Fruit fly (Drosophila melanogaster) whole organism, prepupa: ENCODE measurements around the gene CG3323.
A peak's percentile ranks its signal among the peaks of the same experiment; 100 is the strongest.

Experiments
- Blimp-1 ChIP-seq: fragments of 200-800 bp; sonication (Bioruptor generic); optimal IDR thresholded peaks from 3 replicates; lab custom pipeline; 2017; ENCODE audit warnings: missing biosample characterization, missing genetic modification characterization, mild to moderate bottlenecking, moderate library complexity, missing genetic modification reagents
- CG10669 ChIP-seq: fragments of 200-800 bp; sonication (Bioruptor generic); optimal IDR thresholded peaks from 3 replicates; lab custom pipeline; 2018; ENCODE audit warnings: missing biosample characterization, mild to moderate bottlenecking, missing genetic modification characterization, moderate library complexity
- CG11294 ChIP-seq: fragments of 200-800 bp; sonication (Bioruptor generic); IDR thresholded peaks from 2 replicates; pipeline ENCODE4 v1.3.6; 2022; ENCODE audit warnings: missing biosample characterization, missing genetic modification characterization
- CG11902 ChIP-seq: fragments of 200-800 bp; sonication (Bioruptor generic); optimal IDR thresholded peaks from 3 replicates; lab custom pipeline; 2016; ENCODE audit warnings: missing biosample characterization, missing genetic modification characterization
- CG15336 ChIP-seq: fragments of 200-800 bp; sonication (Bioruptor generic); IDR thresholded peaks from 2 replicates; pipeline ENCODE4 v1.3.6; 2022; ENCODE audit warnings: missing biosample characterization, missing genetic modification characterization
- CG1621 ChIP-seq: fragments of 200-800 bp; sonication (Bioruptor generic); optimal IDR thresholded peaks from 3 replicates; lab custom pipeline; 2018; ENCODE audit warnings: missing biosample characterization, mild to moderate bottlenecking, missing genetic modification characterization
- CG3032 ChIP-seq: fragments of 200-800 bp; optimal IDR thresholded peaks from 2 replicates; lab custom pipeline; 2019; ENCODE audit warnings: missing biosample characterization, mild to moderate bottlenecking, missing genetic modification characterization, moderate library complexity
- CG32006 ChIP-seq: fragments of 200-800 bp; sonication (Bioruptor generic); optimal IDR thresholded peaks from 3 replicates; lab custom pipeline; 2017; ENCODE audit warnings: missing biosample characterization, mild to moderate bottlenecking, missing genetic modification characterization
- CG6163 ChIP-seq: fragments of 200-800 bp; sonication (Bioruptor generic); IDR thresholded peaks from 3 replicates; pipeline ENCODE4 v1.3.6; 2022; ENCODE audit warnings: missing biosample characterization, missing genetic modification characterization
- CG6276 ChIP-seq: fragments of 200-800 bp; sonication (Bioruptor generic); optimal IDR thresholded peaks from 2 replicates; lab custom pipeline; 2017; ENCODE audit warnings: missing biosample characterization, mild to moderate bottlenecking, missing genetic modification characterization
- CG6854 ChIP-seq: fragments of 200-800 bp; sonication (Bioruptor generic); optimal IDR thresholded peaks from 2 replicates; lab custom pipeline; 2017; ENCODE audit warnings: missing biosample characterization, mild to moderate bottlenecking, missing genetic modification characterization
- CG7368 ChIP-seq: fragments of 200-800 bp; sonication (Bioruptor generic); optimal IDR thresholded peaks from 3 replicates; lab custom pipeline; 2016; ENCODE audit warnings: missing biosample characterization, missing genetic modification characterization
- CG8119 ChIP-seq: fragments of 200-800 bp; sonication (Bioruptor generic); IDR thresholded peaks from 3 replicates; pipeline ENCODE4 v1.3.6; 2022; ENCODE audit warnings: missing biosample characterization, missing genetic modification characterization
- CG8632 ChIP-seq: fragments of 200-800 bp; sonication (Bioruptor generic); optimal IDR thresholded peaks from 3 replicates; lab custom pipeline; 2016; ENCODE audit warnings: missing biosample characterization, missing genetic modification characterization
- CG9139 ChIP-seq: fragments of 200-800 bp; sonication (Bioruptor generic); optimal IDR thresholded peaks from 3 replicates; lab custom pipeline; 2017; ENCODE audit warnings: missing biosample characterization, mild to moderate bottlenecking, missing genetic modification characterization
- Eip75B ChIP-seq: fragments of 200-800 bp; sonication (Bioruptor generic); optimal IDR thresholded peaks from 3 replicates; lab custom pipeline; 2016; ENCODE audit warnings: missing biosample characterization, missing genetic modification characterization
- Eip78C ChIP-seq: fragments of 200-800 bp; sonication (Bioruptor generic); peaks from one replicate; lab custom pipeline; 2016; ENCODE audit warnings: missing biosample characterization, missing genetic modification characterization
- Eip93F ChIP-seq: fragments of 200-800 bp; sonication (Bioruptor generic); optimal IDR thresholded peaks from 2 replicates; lab custom pipeline; 2016; ENCODE audit warnings: missing biosample characterization, mild to moderate bottlenecking, missing genetic modification characterization
- Ets21C ChIP-seq: fragments of 200-800 bp; sonication (Bioruptor generic); optimal IDR thresholded peaks from 3 replicates; lab custom pipeline; 2016; ENCODE audit warnings: missing biosample characterization, missing genetic modification characterization
- Ets96B ChIP-seq: fragments of 200-800 bp; optimal IDR thresholded peaks from 2 replicates; lab custom pipeline; 2019; ENCODE audit warnings: missing biosample characterization, mild to moderate bottlenecking, missing genetic modification characterization, moderate library complexity
- Gug ChIP-seq: fragments of 200-800 bp; sonication (Bioruptor generic); IDR thresholded peaks from 2 replicates; pipeline ENCODE4 v1.3.6; 2022; ENCODE audit warnings: missing biosample characterization, missing genetic modification characterization
- Hr38 ChIP-seq: sonication (Bioruptor generic); optimal IDR thresholded peaks from 2 replicates; lab custom pipeline; 2016; ENCODE audit warnings: missing biosample characterization, missing genetic modification characterization
- Hr39 ChIP-seq: fragments of 200-800 bp; sonication (Bioruptor generic); optimal IDR thresholded peaks from 2 replicates; lab custom pipeline; 2016; ENCODE audit warnings: missing biosample characterization, missing genetic modification characterization
- Hr4 ChIP-seq: fragments of 200-800 bp; sonication (Bioruptor generic); optimal IDR thresholded peaks from 3 replicates; lab custom pipeline; 2016; ENCODE audit warnings: missing biosample characterization, missing genetic modification characterization
- Lpt ChIP-seq: fragments of 200-800 bp; sonication (Bioruptor generic); optimal IDR thresholded peaks from 3 replicates; lab custom pipeline; 2016; ENCODE audit warnings: missing biosample characterization, missing genetic modification characterization
- Met ChIP-seq: fragments of 200-800 bp; sonication (Bioruptor generic); optimal IDR thresholded peaks from 3 replicates; lab custom pipeline; 2016; ENCODE audit warnings: missing biosample characterization, missing genetic modification characterization
- OdsH ChIP-seq: fragments of 200-800 bp; sonication (Bioruptor generic); optimal IDR thresholded peaks from 3 replicates; lab custom pipeline; 2016; ENCODE audit warnings: missing biosample characterization, missing genetic modification characterization
- Smox ChIP-seq: fragments of 200-800 bp; sonication (Bioruptor generic); optimal IDR thresholded peaks from 3 replicates; lab custom pipeline; 2016; ENCODE audit warnings: missing biosample characterization, missing genetic modification characterization
- Sox102F ChIP-seq: fragments of 200-800 bp; sonication (Bioruptor generic); optimal IDR thresholded peaks from 2 replicates; lab custom pipeline; 2016; ENCODE audit warnings: missing biosample characterization, mild to moderate bottlenecking, missing genetic modification characterization
- Sox14 ChIP-seq: fragments of 200-800 bp; sonication (Bioruptor generic); optimal IDR thresholded peaks from 3 replicates; lab custom pipeline; 2016; ENCODE audit warnings: missing biosample characterization, missing genetic modification characterization
- Sox15 ChIP-seq: fragments of 200-800 bp; sonication (Bioruptor generic); optimal IDR thresholded peaks from 3 replicates; lab custom pipeline; 2016; ENCODE audit warnings: missing biosample characterization, missing genetic modification characterization
- acj6 ChIP-seq: fragments of 200-800 bp; sonication (Bioruptor generic); optimal IDR thresholded peaks from 3 replicates; lab custom pipeline; 2016; ENCODE audit warnings: missing biosample characterization, missing genetic modification characterization
- cyc ChIP-seq: fragments of 200-800 bp; sonication (Bioruptor generic); optimal IDR thresholded peaks from 3 replicates; lab custom pipeline; 2016; ENCODE audit warnings: missing biosample characterization, missing genetic modification characterization
- dac ChIP-seq: fragments of 200-800 bp; sonication (Bioruptor generic); optimal IDR thresholded peaks from 2 replicates; lab custom pipeline; 2017; ENCODE audit warnings: missing biosample characterization, mild to moderate bottlenecking, missing genetic modification characterization
- dsx ChIP-seq: fragments of 200-800 bp; optimal IDR thresholded peaks from 3 replicates; lab custom pipeline; 2019; ENCODE audit warnings: missing biosample characterization, mild to moderate bottlenecking, missing genetic modification characterization, moderate library complexity; ENCODE audit not compliant: poor library complexity, severe bottlenecking
- eg ChIP-seq: fragments of 200-800 bp; sonication (Bioruptor generic); IDR thresholded peaks from 3 replicates; pipeline ENCODE4 v1.3.6; 2022; ENCODE audit warnings: missing biosample characterization, missing genetic modification characterization
- fd59A ChIP-seq: fragments of 200-800 bp; sonication (Bioruptor generic); optimal IDR thresholded peaks from 2 replicates; lab custom pipeline; 2017; ENCODE audit warnings: missing biosample characterization, mild to moderate bottlenecking, missing genetic modification characterization, missing genetic modification reagents
- fd85E ChIP-seq: fragments of 200-800 bp; sonication (Bioruptor generic); optimal IDR thresholded peaks from 3 replicates; lab custom pipeline; 2016; ENCODE audit warnings: missing biosample characterization, missing genetic modification characterization
- fkh ChIP-seq: fragments of 200-800 bp; sonication (Bioruptor generic); optimal IDR thresholded peaks from 3 replicates; lab custom pipeline; 2017; ENCODE audit warnings: missing biosample characterization, mild to moderate bottlenecking, missing genetic modification characterization, moderate library complexity
- net ChIP-seq: fragments of 200-800 bp; sonication (Bioruptor generic); optimal IDR thresholded peaks from 3 replicates; lab custom pipeline; 2016; ENCODE audit warnings: missing biosample characterization, missing genetic modification characterization
- salr ChIP-seq, 2 experiments: fragments of 200-800 bp; sonication (Bioruptor generic); optimal IDR thresholded peaks; 3 replicates each; lab custom pipeline; 2016 to 2018; ENCODE audit warnings: missing biosample characterization in 2 of 2, missing genetic modification characterization in 2 of 2, mild to moderate bottlenecking in 1 of 2
- topi ChIP-seq: fragments of 200-800 bp; sonication (Bioruptor generic); optimal IDR thresholded peaks from 3 replicates; lab custom pipeline; 2016; ENCODE audit warnings: missing biosample characterization, missing genetic modification characterization
- vri ChIP-seq: fragments of 200-800 bp; sonication (Bioruptor generic); optimal IDR thresholded peaks from 3 replicates; lab custom pipeline; 2016; ENCODE audit warnings: missing biosample characterization, mild to moderate bottlenecking, missing genetic modification characterization

Gene CG3323

dm6 chrX:5322459-5322883 is 17.0 kb upstream of the CG3323 start, which contains the start of gene Rnp4F (continued):
- TF ChIP-seq Sox14 (GFP tag; lab: Kevin White, UChicago), result peak; percentile 76
- peak; percentile 31; the same call in 1 of the 2 replicates for TF ChIP-seq CG11294 (GFP tag; lab: Robert Waterston, UW)
- peak; percentile 16 for TF ChIP-seq topi
- no peak for TF ChIP-seq fd85E (GFP tag; lab: Kevin White, UChicago)
- TF ChIP-seq CG15336 (GFP tag; lab: Robert Waterston, UW), result peak; percentile 61; the same call in 1 of the 2 replicates
- TF ChIP-seq fkh (GFP tag; lab: Kevin White, UChicago), result no peak
- TF ChIP-seq Smox, result no peak
- peak; percentile 23 for TF ChIP-seq CG7368 (GFP tag; lab: Kevin White, UChicago)
- TF ChIP-seq, all 60 proteins: peak for 40

dm6 chrX:5317170-5317569 is 11.7 kb upstream of the CG3323 start, which contains the start of the genes CG15930 and Sas10:
Gene CG15930, minus strand, starts transcription at chrX:5317295.
Gene Sas10, plus strand, starts transcription at chrX:5317409.
- TF ChIP-seq CG3032, result peak; percentile 48
- TF ChIP-seq topi, result no peak
- no peak for TF ChIP-seq Hr39 (GFP tag; lab: Kevin White, UChicago)
- peak; percentile 34 for TF ChIP-seq Eip78C
- TF ChIP-seq net (GFP tag; lab: Kevin White, UChicago), result no peak
- peak; percentile 10 for TF ChIP-seq CG1621
- no peak for TF ChIP-seq OdsH (GFP tag; lab: Kevin White, UChicago)
- TF ChIP-seq Eip93F (GFP tag; lab: Kevin White, UChicago), result no peak
- TF ChIP-seq cyc (GFP tag; lab: Kevin White, UChicago), result no peak

- TF ChIP-seq Eip93F (GFP tag; lab: Kevin White, UChicago) (no peak), CG32006 (GFP tag; lab: Kevin White, UChicago) (no peak), Met (no peak), Gug (no peak), CG11294 (GFP tag; lab: Robert Waterston, UW) (no peak), Hr38 (GFP tag; lab: Kevin White, UChicago) (no peak), topi (no peak), Lpt (no peak)
- TF ChIP-seq, all 60 proteins: peak for 0
Observed at dm6 chrX:5312958-5313357, 7.5 kb upstream of the CG3323 start, which contains the start of gene CG4198. Gene CG4198, plus strand, starts transcription at chrX:5313258.

- TF ChIP-seq cyc (GFP tag; lab: Kevin White, UChicago) (peak; percentile 22), eg (GFP tag; lab: Robert Waterston, UW) (peak; percentile 77), CG6276 (GFP tag; lab: Kevin White, UChicago) (no peak), Sox14 (GFP tag; lab: Kevin White, UChicago) (no peak), Hr4 (GFP tag; lab: Kevin White, UChicago) (no peak), CG6163 (GFP tag; lab: Robert Waterston, UW) (peak; percentile 67), Smox (no peak), Eip93F (GFP tag; lab: Kevin White, UChicago) (no peak), Sox15 (GFP tag; lab: Kevin White, UChicago) (no peak), CG11902 (GFP tag; lab: Kevin White, UChicago) (no peak), Blimp-1 (no peak), CG6854 (GFP tag; lab: Kevin White, UChicago) (peak; percentile 13), fkh (GFP tag; lab: Kevin White, UChicago) (no peak), Lpt (no peak), Hr38 (GFP tag; lab: Kevin White, UChicago) (no peak), OdsH (GFP tag; lab: Kevin White, UChicago) (no peak), CG8632 (GFP tag; lab: Kevin White, UChicago) (no peak), fd85E (GFP tag; lab: Kevin White, UChicago) (no peak), CG8119 (peak; percentile 36; the same call in 1 of the 3 replicates), fd59A (GFP tag; lab: Kevin White, UChicago) (peak; percentile 12), Ets96B (tag; lab: Kevin White, UChicago) (peak; percentile 21), CG15336 (GFP tag; lab: Robert Waterston, UW) (no peak), CG9139 (no peak), Eip75B (no peak), Sox102F (GFP tag; lab: Kevin White, UChicago) (no peak), vri (no peak), Ets21C (GFP tag; lab: Kevin White, UChicago) (no peak), CG3032 (peak; percentile 95), dsx (GFP tag; lab: Kevin White, UChicago) (no peak), salr (GFP tag; optimal IDR thresholded peaks at IDR 0.05; lab: Kevin White, UChicago) (peak in 1 of 2 experiments; percentile 29), acj6 (GFP tag; lab: Kevin White, UChicago) (no peak), Eip78C (peak; percentile 48), dac (GFP tag; lab: Kevin White, UChicago) (no peak), CG10669 (GFP tag; lab: Kevin White, UChicago) (no peak), Gug (no peak)
Observed at dm6 chrX:5311838-5312339, 6.4 kb upstream of the CG3323 start, which contains the start of the genes TrxT and dhd. Gene TrxT, minus strand, starts transcription at chrX:5311888. Gene dhd, plus strand, starts transcription at chrX:5312171.
